Fruit fly (Drosophila melanogaster): ENCODE measurements around the gene GILT2.

The GILT2 gene

dm6 chr3R:23678349-23679193 lies at the start of gene GILT2 (continued):
- peak; percentile 74 for TF ChIP-seq MBD-R2 (GFP tag; IDR thresholded peaks at IDR 0.05)
- no peak for TF ChIP-seq CG11398 (GFP tag; optimal IDR thresholded peaks at IDR 0.05)
- TF ChIP-seq fd96Cb (tag; optimal IDR thresholded peaks at IDR 0.05) = peak; percentile 93
- TF ChIP-seq BEAF-32 (GFP tag; optimal IDR thresholded peaks at IDR 0.05) = peak; percentile 1
- peak; percentile 77 for TF ChIP-seq CG4854 (GFP tag; optimal IDR thresholded peaks at IDR 0.05)
- TF ChIP-seq gcm2 (GFP tag; optimal IDR thresholded peaks at IDR 0.05) = peak; percentile 72
- TF ChIP-seq Dip2 (GFP tag; IDR thresholded peaks at IDR 0.05) = no peak
- TF ChIP-seq NFAT (GFP tag; IDR thresholded peaks at IDR 0.05) = peak; percentile 79
- TF ChIP-seq HLH3B (GFP tag; IDR thresholded peaks at IDR 0.05) = peak; percentile 91
- peak; percentile 85 for TF ChIP-seq CG2202 (tag; optimal IDR thresholded peaks at IDR 0.05)
- TF ChIP-seq CG4424 (GFP tag; optimal IDR thresholded peaks at IDR 0.05) = peak; percentile 92
- peak; percentile 88 for TF ChIP-seq CG30403 (GFP tag; optimal IDR thresholded peaks at IDR 0.05)
- TF ChIP-seq Mes4 (GFP tag; optimal IDR thresholded peaks at IDR 0.05) = peak; percentile 7
- peak; percentile 83 for TF ChIP-seq CG5180 (GFP tag; optimal IDR thresholded peaks at IDR 0.05)
- peak; percentile 53 for TF ChIP-seq schlank (tag; optimal IDR thresholded peaks at IDR 0.05)
- TF ChIP-seq CG7839 (tag; optimal IDR thresholded peaks at IDR 0.05) = peak; percentile 95
- TF ChIP-seq CG4404 (GFP tag; IDR thresholded peaks at IDR 0.05) = peak; percentile 76
- peak; percentile 96 for TF ChIP-seq dmrt99B (tag; optimal IDR thresholded peaks at IDR 0.05)
- no peak for TF ChIP-seq CG2129 (GFP tag; IDR thresholded peaks at IDR 0.05; ENCODE audit: partially characterized antibody)
- TF ChIP-seq lbe (GFP tag; optimal IDR thresholded peaks at IDR 0.05) = peak; percentile 89
- TF ChIP-seq hkb (optimal IDR thresholded peaks at IDR 0.05) = no peak
- peak; percentile 95 for TF ChIP-seq hkb (GFP tag; IDR thresholded peaks at IDR 0.05)
- TF ChIP-seq Hr78 (GFP tag; optimal IDR thresholded peaks at IDR 0.05) = peak in 1 of 2 experiments; percentile 71
- peak; percentile 83 for TF ChIP-seq CG14050 (GFP tag; IDR thresholded peaks at IDR 0.05)
- peak; percentile 63 for TF ChIP-seq CG3838 (GFP tag; optimal IDR thresholded peaks at IDR 0.05)
- no peak for TF ChIP-seq Kr (GFP tag; optimal IDR thresholded peaks at IDR 0.05)
- no peak for TF ChIP-seq Lpt (GFP tag; optimal IDR thresholded peaks at IDR 0.05)
- TF ChIP-seq GATAe (GFP tag; conservative IDR thresholded peaks at IDR 0.05) = peak; percentile 59
- peak; percentile 92 for TF ChIP-seq HHEX (GFP tag; optimal IDR thresholded peaks at IDR 0.05)
- no peak for TF ChIP-seq Myb (GFP tag; optimal IDR thresholded peaks at IDR 0.05)
- TF ChIP-seq CkIIα-i1 (GFP tag; IDR thresholded peaks at IDR 0.05) = peak; percentile 45; the same call in 1 of the 2 replicates
- TF ChIP-seq Tbp (GFP tag; optimal IDR thresholded peaks at IDR 0.05) = no peak
- TF ChIP-seq CG9437 (GFP tag; optimal IDR thresholded peaks at IDR 0.05) = peak; percentile 80
- TF ChIP-seq CG13123 (GFP tag; optimal IDR thresholded peaks at IDR 0.05) = peak; percentile 54
- TF ChIP-seq tll (GFP tag; optimal IDR thresholded peaks at IDR 0.05) = peak in 1 of 2 experiments; percentile 12
- peak in 1 of 3 experiments; percentile 88 for TF ChIP-seq lola (GFP tag; optimal IDR thresholded peaks at IDR 0.05)
- TF ChIP-seq CG17829 (tag; optimal IDR thresholded peaks at IDR 0.05) = peak; percentile 92
- TF ChIP-seq croc (GFP tag; conservative IDR thresholded peaks at IDR 0.05) = peak; percentile 89
- TF ChIP-seq dm (GFP tag; optimal IDR thresholded peaks at IDR 0.05) = peak; percentile 28
- TF ChIP-seq fd102C (GFP tag; optimal IDR thresholded peaks at IDR 0.05) = no peak
- peak; percentile 57; the same call in 2 of the 3 replicates for TF ChIP-seq jigr1 (GFP tag; IDR thresholded peaks at IDR 0.05)
- TF ChIP-seq CG10209 (GFP tag; optimal IDR thresholded peaks at IDR 0.05) = peak; percentile 91
- peak in 1 of 3 experiments; percentile 78 for TF ChIP-seq Stat92E (GFP tag; optimal IDR thresholded peaks at IDR 0.05)
- peak in 1 of 2 experiments; percentile 41 for TF ChIP-seq Dfd (GFP tag; optimal IDR thresholded peaks at IDR 0.05)
- peak; percentile 60 for TF ChIP-seq CG4360 (GFP tag; IDR thresholded peaks at IDR 0.05)
- peak; percentile 59 for TF ChIP-seq Lhr (GFP tag; optimal IDR thresholded peaks at IDR 0.05)
- TF ChIP-seq HLH54F (GFP tag; optimal IDR thresholded peaks at IDR 0.05) = peak; percentile 46
- peak; percentile 88 for TF ChIP-seq kah (GFP tag; optimal IDR thresholded peaks at IDR 0.05)
